Fruit fly (Drosophila melanogaster) whole organism, embryonic: ENCODE results near the gene CG6928.

Source experiments
- Adf1 ChIP-seq: fragments of 200-800 bp; sonication (Bioruptor generic); IDR thresholded peaks from 2 replicates; pipeline ENCODE4 v1.3.6; 2022; ENCODE audit warnings: missing biosample characterization, missing genetic modification characterization
- Bteb2 ChIP-seq: fragments of 200-800 bp; sonication (Bioruptor generic); optimal IDR thresholded peaks from 2 replicates; lab custom pipeline; 2016; ENCODE audit warnings: missing biosample characterization, missing genetic modification characterization
- CG11093 ChIP-seq: fragments of 200-800 bp; sonication (Bioruptor generic); IDR thresholded peaks from 3 replicates; pipeline ENCODE4 v1.3.6; 2022; ENCODE audit warnings: missing biosample characterization, missing genetic modification characterization
- CG11696 ChIP-seq: fragments of 200-800 bp; sonication (Bioruptor generic); IDR thresholded peaks from 2 replicates; pipeline ENCODE4 v1.3.6; 2022; ENCODE audit warnings: missing biosample characterization, missing genetic modification characterization
- CG1233 ChIP-seq: fragments of 200-800 bp; sonication (Bioruptor generic); optimal IDR thresholded peaks from 4 replicates; lab custom pipeline; 2018; ENCODE audit warnings: missing biosample characterization, mild to moderate bottlenecking, missing genetic modification characterization
- CG14710 ChIP-seq: fragments of 200-800 bp; sonication (Bioruptor generic); optimal IDR thresholded peaks from 3 replicates; lab custom pipeline; 2019; ENCODE audit warnings: missing biosample characterization, mild to moderate bottlenecking, missing genetic modification characterization, moderate library complexity
- CG16863 ChIP-seq: fragments of 200-800 bp; sonication (Bioruptor generic); optimal IDR thresholded peaks from 3 replicates; lab custom pipeline; 2016; ENCODE audit warnings: missing biosample characterization, missing genetic modification characterization
- CG17359 ChIP-seq: fragments of 200-800 bp; sonication (Bioruptor generic); optimal IDR thresholded peaks from 3 replicates; lab custom pipeline; 2018; ENCODE audit warnings: missing biosample characterization, mild to moderate bottlenecking, missing genetic modification characterization, moderate library complexity
- CG2129 ChIP-seq: fragments of 200-800 bp; sonication (Bioruptor generic); IDR thresholded peaks from 2 replicates; pipeline ENCODE4 v1.3.6; 2022; ENCODE audit warnings: missing biosample characterization, missing genetic modification characterization; ENCODE audit not compliant: partially characterized antibody
- CG32532 ChIP-seq: fragments of 200-800 bp; sonication (Bioruptor generic); IDR thresholded peaks from 2 replicates; pipeline ENCODE4 v1.3.6; 2022; ENCODE audit warnings: missing biosample characterization, missing genetic modification characterization
- CG34376 ChIP-seq: fragments of 200-800 bp; sonication (Bioruptor generic); optimal IDR thresholded peaks from 2 replicates; lab custom pipeline; 2018; ENCODE audit warnings: missing biosample characterization, mild to moderate bottlenecking, missing genetic modification characterization
- CG3726 ChIP-seq: fragments of 200-800 bp; sonication (Bioruptor generic); IDR thresholded peaks from 3 replicates; pipeline ENCODE4, ENCODE4 v1.3.6; 2022; ENCODE audit warnings: missing biosample characterization, missing genetic modification characterization
- CG3838 ChIP-seq: fragments of 200-800 bp; sonication (Bioruptor generic); optimal IDR thresholded peaks from 3 replicates; lab custom pipeline; 2016; ENCODE audit warnings: missing biosample characterization, missing genetic modification characterization
- CG4282 ChIP-seq: fragments of 200-800 bp; sonication (Bioruptor generic); optimal IDR thresholded peaks from 2 replicates; lab custom pipeline; 2016; ENCODE audit warnings: missing biosample characterization, missing genetic modification characterization
- CG6175 ChIP-seq: fragments of 200-800 bp; sonication (Bioruptor generic); IDR thresholded peaks from 3 replicates; pipeline ENCODE4 v1.3.6; 2022; ENCODE audit warnings: missing biosample characterization, missing genetic modification characterization
- CG8924 ChIP-seq: fragments of 200-800 bp; optimal IDR thresholded peaks from 3 replicates; lab custom pipeline; 2019; ENCODE audit warnings: missing biosample characterization, mild to moderate bottlenecking, missing genetic modification characterization, moderate library complexity
- CG9876 ChIP-seq: fragments of 200-800 bp; sonication (Bioruptor generic); optimal IDR thresholded peaks from 2 replicates; lab custom pipeline; 2016; ENCODE audit warnings: missing biosample characterization, missing genetic modification characterization
- D ChIP-seq, 2 experiments: fragments of 200-800 bp in 1 of 2; fragments of >200 bp in 1 of 2; sonication (Bioruptor generic) in 1 of 2; optimal IDR thresholded peaks; 2 replicates in 1 of 2; 3 replicates in 1 of 2; lab custom pipeline; 2017; ENCODE audit warnings: mild to moderate bottlenecking in 1 of 2, missing biosample characterization in 1 of 2, missing genetic modification characterization in 1 of 2, missing genetic modification reagents in 1 of 2
- Dbx ChIP-seq: fragments of 200-800 bp; sonication (Bioruptor generic); IDR thresholded peaks from 3 replicates; pipeline ENCODE4 v1.3.6; 2022; ENCODE audit warnings: missing biosample characterization, missing genetic modification characterization
- Deaf1 ChIP-seq: fragments of 200-800 bp; optimal IDR thresholded peaks from 3 replicates; lab custom pipeline; 2019; ENCODE audit warnings: missing biosample characterization, mild to moderate bottlenecking, missing genetic modification characterization, moderate library complexity
- Dfd ChIP-seq, 2 experiments: fragments of >200 bp; optimal IDR thresholded peaks; 2 replicates each; lab custom pipeline; 2017; ENCODE audit warnings: missing biosample characterization in 2 of 2, missing genetic modification characterization in 2 of 2
- Fer1 ChIP-seq: fragments of 200-800 bp; sonication (Bioruptor generic); optimal IDR thresholded peaks from 2 replicates; lab custom pipeline; 2017; ENCODE audit warnings: missing biosample characterization, mild to moderate bottlenecking, missing genetic modification characterization
- Gug ChIP-seq: fragments of 200-800 bp; sonication (Bioruptor generic); IDR thresholded peaks from 4 replicates; pipeline ENCODE4 v1.3.6; 2022; ENCODE audit warnings: missing biosample characterization, missing genetic modification characterization
- Mad ChIP-seq: fragments of 200-800 bp; sonication (Bioruptor generic); optimal IDR thresholded peaks from 2 replicates; lab custom pipeline; 2016; ENCODE audit warnings: missing biosample characterization, missing genetic modification characterization
- NfI ChIP-seq: fragments of 200-800 bp; sonication (Bioruptor generic); optimal IDR thresholded peaks from 3 replicates; lab custom pipeline; 2018; ENCODE audit warnings: missing biosample characterization, mild to moderate bottlenecking, missing genetic modification characterization, moderate library complexity
- Oaz ChIP-seq: fragments of 200-800 bp; sonication (Bioruptor generic); IDR thresholded peaks from 2 replicates; pipeline ENCODE4 v1.3.6; 2022; ENCODE audit warnings: missing biosample characterization, missing genetic modification characterization
- Ptx1 ChIP-seq: fragments of 200-800 bp; sonication (Bioruptor generic); IDR thresholded peaks from 2 replicates; pipeline ENCODE4 v1.3.6; 2022; ENCODE audit warnings: missing biosample characterization, missing genetic modification characterization
- Sry-δ ChIP-seq: fragments of 200-800 bp; sonication (Bioruptor generic); optimal IDR thresholded peaks from 2 replicates; lab custom pipeline; 2016; ENCODE audit warnings: missing biosample characterization, missing genetic modification characterization
- amos ChIP-seq: fragments of 200-800 bp; sonication (Bioruptor generic); IDR thresholded peaks from 2 replicates; pipeline ENCODE4 v1.3.6; 2022; ENCODE audit warnings: missing biosample characterization, missing genetic modification characterization; ENCODE audit not compliant: partially characterized antibody
- bcd ChIP-seq: fragments of 200-800 bp; sonication (Bioruptor generic); optimal IDR thresholded peaks from 2 replicates; lab custom pipeline; 2017; ENCODE audit warnings: missing biosample characterization, mild to moderate bottlenecking, missing genetic modification characterization
- cas ChIP-seq: fragments of 200-800 bp; sonication (Bioruptor generic); IDR thresholded peaks from 2 replicates; pipeline ENCODE4 v1.3.6; 2022; ENCODE audit warnings: missing biosample characterization, missing genetic modification characterization
- chn ChIP-seq: fragments of 200-800 bp; sonication (Bioruptor generic); optimal IDR thresholded peaks from 2 replicates; lab custom pipeline; 2016; ENCODE audit warnings: missing biosample characterization, missing genetic modification characterization
- dm ChIP-seq: fragments of 200-800 bp; sonication (Bioruptor generic); optimal IDR thresholded peaks from 3 replicates; lab custom pipeline; 2016; ENCODE audit warnings: missing biosample characterization, missing genetic modification characterization
- ewg ChIP-seq: fragments of 200-800 bp; sonication (Bioruptor generic); optimal IDR thresholded peaks from 3 replicates; lab custom pipeline; 2017; ENCODE audit warnings: mild to moderate bottlenecking, missing biosample characterization, missing genetic modification reagents, missing genetic modification characterization
- exex ChIP-seq: fragments of 200-800 bp; sonication (Bioruptor generic); optimal IDR thresholded peaks from 4 replicates; lab custom pipeline; 2018; ENCODE audit warnings: missing biosample characterization, mild to moderate bottlenecking, missing genetic modification characterization, moderate library complexity
- fd64A ChIP-seq: fragments of 200-800 bp; sonication (Bioruptor generic); optimal IDR thresholded peaks from 3 replicates; lab custom pipeline; 2018; ENCODE audit warnings: missing biosample characterization, mild to moderate bottlenecking, missing genetic modification characterization
- fu2 ChIP-seq: fragments of 200-800 bp; sonication (Bioruptor generic); optimal IDR thresholded peaks from 2 replicates; lab custom pipeline; 2016; ENCODE audit warnings: missing biosample characterization, missing genetic modification characterization
- gfzf ChIP-seq: fragments of 200-800 bp; sonication (Bioruptor generic); optimal IDR thresholded peaks from 2 replicates; lab custom pipeline; 2016; ENCODE audit warnings: missing biosample characterization, mild to moderate bottlenecking, missing genetic modification characterization, moderate library complexity
- hth ChIP-seq: fragments of >200 bp; optimal IDR thresholded peaks from 2 replicates; lab custom pipeline; 2017; ENCODE audit warnings: inconsistent platforms
- jumu ChIP-seq: fragments of 200-800 bp; sonication (Bioruptor generic); optimal IDR thresholded peaks from 3 replicates; lab custom pipeline; 2016; ENCODE audit warnings: missing biosample characterization, missing genetic modification characterization
- nau ChIP-seq: fragments of 200-800 bp; sonication (Bioruptor generic); optimal IDR thresholded peaks from 3 replicates; lab custom pipeline; 2017; ENCODE audit warnings: missing biosample characterization, mild to moderate bottlenecking, missing genetic modification characterization, missing genetic modification reagents
- repo ChIP-seq: fragments of 200-800 bp; sonication (Bioruptor generic); optimal IDR thresholded peaks from 2 replicates; lab custom pipeline; 2016; ENCODE audit warnings: missing biosample characterization, missing genetic modification characterization
- rib ChIP-seq: fragments of 200-800 bp; sonication (Bioruptor generic); IDR thresholded peaks from 2 replicates; pipeline ENCODE4 v1.3.6; 2022; ENCODE audit warnings: missing biosample characterization, missing genetic modification characterization
- slbo ChIP-seq: fragments of 200-800 bp; sonication (Bioruptor generic); IDR thresholded peaks from 2 replicates; pipeline ENCODE4 v1.3.6; 2022; ENCODE audit warnings: missing biosample characterization, missing genetic modification characterization
- slp2 ChIP-seq: fragments of 200-800 bp; sonication (Bioruptor generic); optimal IDR thresholded peaks from 2 replicates; lab custom pipeline; 2016; ENCODE audit warnings: missing biosample characterization, missing genetic modification characterization
- sqz ChIP-seq: fragments of 200-800 bp; sonication (Bioruptor generic); optimal IDR thresholded peaks from 3 replicates; lab custom pipeline; 2018; ENCODE audit warnings: missing biosample characterization, mild to moderate bottlenecking, missing genetic modification characterization
- sr ChIP-seq: fragments of 200-800 bp; sonication (Bioruptor generic); IDR thresholded peaks from 3 replicates; pipeline ENCODE4 v1.3.6; 2022; ENCODE audit warnings: missing biosample characterization, missing genetic modification characterization
- ssp ChIP-seq: fragments of 200-800 bp; sonication (Bioruptor generic); IDR thresholded peaks from 2 replicates; pipeline ENCODE4 v1.3.6; 2022; ENCODE audit warnings: missing biosample characterization, missing genetic modification characterization
- tin ChIP-seq: fragments of 200-800 bp; sonication (Bioruptor generic); optimal IDR thresholded peaks from 3 replicates; lab custom pipeline; 2016; ENCODE audit warnings: missing biosample characterization, missing genetic modification characterization
- vvl ChIP-seq: fragments of 200-800 bp; sonication (Bioruptor generic); IDR thresholded peaks from 2 replicates; pipeline ENCODE4 v1.3.6; 2022; ENCODE audit warnings: missing biosample characterization, missing genetic modification characterization
- wdn ChIP-seq: fragments of 200-800 bp; sonication (Bioruptor generic); IDR thresholded peaks from 2 replicates; pipeline ENCODE4 v1.3.6; 2022; ENCODE audit warnings: missing biosample characterization, missing genetic modification characterization

CG6928 gene

DNA sequence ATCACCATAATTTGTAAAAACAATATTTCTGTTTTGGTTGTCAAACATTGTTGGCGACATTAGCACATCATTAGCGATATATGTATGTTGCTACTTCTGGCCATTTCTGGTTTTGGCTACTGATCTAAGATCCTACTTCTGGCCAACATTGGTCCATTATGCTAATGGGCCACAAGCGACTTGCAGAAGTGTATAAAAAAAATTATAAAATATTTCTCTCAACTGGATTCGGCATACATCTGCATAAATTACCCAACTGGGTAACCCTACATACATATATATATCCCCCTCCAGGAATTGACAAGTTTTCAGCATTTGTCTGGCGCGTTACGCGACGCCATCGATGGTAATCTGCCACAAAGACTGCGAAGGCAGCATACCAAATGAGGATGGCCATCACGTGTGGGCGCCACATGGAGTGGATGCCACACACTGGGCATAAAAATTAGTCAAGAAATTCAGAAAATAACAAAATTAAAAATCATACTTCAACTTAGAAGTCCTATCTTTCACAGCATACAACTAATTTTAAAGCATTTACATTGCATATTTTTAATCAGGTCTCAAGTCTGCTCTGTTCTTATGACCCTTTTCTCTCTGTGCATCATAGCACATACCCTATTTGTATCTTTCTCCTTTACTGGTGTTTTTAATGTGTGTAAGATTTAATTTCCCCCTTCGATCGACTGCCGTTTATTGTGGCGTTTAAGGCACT, 34.7 kb downstream of the CG6928 start (continued):
- TF ChIP-seq vvl (GFP tag; lab: Robert Waterston, UW) (peak; percentile 73), Deaf1 (tag; lab: Kevin White, UChicago) (no peak), CG9876 (GFP tag; lab: Kevin White, UChicago) (no peak), CG14710 (tag; lab: Kevin White, UChicago) (peak; percentile 77), sr (GFP tag; lab: Robert Waterston, UW) (peak; percentile 81; the same call in 2 of the 3 replicates), CG32532 (peak; percentile 63; the same call in 1 of the 2 replicates), CG17359 (peak; percentile 38), wdn (no peak), NfI (no peak), CG16863 (peak; percentile 20), Fer1 (no peak), Dfd (GFP tag; optimal IDR thresholded peaks at IDR 0.05; lab: Kevin White, UChicago) (no peak), fd64A (GFP tag; lab: Kevin White, UChicago) (peak; percentile 42), hth (lab: Kevin White, UChicago) (no peak), CG3838 (GFP tag; lab: Kevin White, UChicago) (no peak), sqz (GFP tag; lab: Kevin White, UChicago) (no peak), CG6175 (peak; percentile 81; the same call in 2 of the 3 replicates), CG8924 (tag; lab: Kevin White, UChicago) (peak; percentile 23), CG1233 (GFP tag; lab: Kevin White, UChicago) (no peak), Adf1 (GFP tag; lab: Robert Waterston, UW) (no peak), CG3726 (GFP tag; lab: Robert Waterston, UW) (no peak), cas (GFP tag; lab: Robert Waterston, UW) (no peak), Bteb2 (GFP tag; lab: Kevin White, UChicago) (no peak), Ptx1 (GFP tag; lab: Robert Waterston, UW) (peak; percentile 60), rib (GFP tag; lab: Robert Waterston, UW) (no peak), D (optimal IDR thresholded peaks at IDR 0.05; lab: Kevin White, UChicago) (no peak), D (GFP tag; optimal IDR thresholded peaks at IDR 0.05; lab: Kevin White, UChicago) (peak; percentile 50), slp2 (GFP tag; lab: Kevin White, UChicago) (no peak), tin (GFP tag; lab: Kevin White, UChicago) (peak; percentile 74), fu2 (GFP tag; lab: Kevin White, UChicago) (no peak), bcd (peak; percentile 38), exex (tag; lab: Kevin White, UChicago) (no peak), chn (GFP tag; lab: Kevin White, UChicago) (peak; percentile 34), ssp (peak; percentile 51), Mad (GFP tag; lab: Kevin White, UChicago) (peak; percentile 1), ewg (GFP tag; lab: Kevin White, UChicago) (peak; percentile 20), CG11093 (GFP tag; lab: Robert Waterston, UW) (no peak), dm (no peak), slbo (peak; percentile 5; the same call in 1 of the 2 replicates), CG2129 (GFP tag; lab: Robert Waterston, UW) (no peak), amos (GFP tag; lab: Robert Waterston, UW) (no peak), CG11696 (GFP tag; lab: Robert Waterston, UW) (no peak), nau (peak; percentile 66), Sry-δ (GFP tag; lab: Kevin White, UChicago) (peak; percentile 41), gfzf (GFP tag; lab: Kevin White, UChicago) (no peak), Dbx (GFP tag; lab: Robert Waterston, UW) (peak; percentile 51; the same call in 1 of the 3 replicates), Gug (GFP tag; lab: Robert Waterston, UW) (peak; percentile 26; the same call in 1 of the 4 replicates), CG34376 (GFP tag; lab: Kevin White, UChicago) (no peak), Oaz (GFP tag; lab: Robert Waterston, UW) (no peak), jumu (GFP tag; lab: Kevin White, UChicago) (no peak), repo (GFP tag; lab: Kevin White, UChicago) (peak; percentile 62), CG4282 (GFP tag; lab: Kevin White, UChicago) (no peak)
